Fruit fly (Drosophila melanogaster) whole organism, prepupa: Measurements from ENCODE around the gene CG10803.

Experiments
- Blimp-1 ChIP-seq: fragments of 200-800 bp; sonication (Bioruptor generic); optimal IDR thresholded peaks from 3 replicates; lab custom pipeline; 2017; ENCODE audit warnings: missing biosample characterization, missing genetic modification characterization, mild to moderate bottlenecking, moderate library complexity, missing genetic modification reagents
- CG11294 ChIP-seq: fragments of 200-800 bp; sonication (Bioruptor generic); IDR thresholded peaks from 2 replicates; pipeline ENCODE4 v1.3.6; 2022; ENCODE audit warnings: missing biosample characterization, missing genetic modification characterization
- CG15336 ChIP-seq: fragments of 200-800 bp; sonication (Bioruptor generic); IDR thresholded peaks from 2 replicates; pipeline ENCODE4 v1.3.6; 2022; ENCODE audit warnings: missing biosample characterization, missing genetic modification characterization
- CG32006 ChIP-seq: fragments of 200-800 bp; sonication (Bioruptor generic); optimal IDR thresholded peaks from 3 replicates; lab custom pipeline; 2017; ENCODE audit warnings: missing biosample characterization, mild to moderate bottlenecking, missing genetic modification characterization
- CG34406 ChIP-seq: fragments of 200-800 bp; sonication (Bioruptor generic); optimal IDR thresholded peaks from 3 replicates; lab custom pipeline; 2016; ENCODE audit warnings: missing biosample characterization, missing genetic modification characterization
- CG4318 ChIP-seq: fragments of 200-800 bp; sonication (Bioruptor generic); optimal IDR thresholded peaks from 3 replicates; lab custom pipeline; 2017; ENCODE audit warnings: missing biosample characterization, mild to moderate bottlenecking, missing genetic modification characterization
- CG6163 ChIP-seq: fragments of 200-800 bp; sonication (Bioruptor generic); IDR thresholded peaks from 3 replicates; pipeline ENCODE4 v1.3.6; 2022; ENCODE audit warnings: missing biosample characterization, missing genetic modification characterization
- CG6276 ChIP-seq: fragments of 200-800 bp; sonication (Bioruptor generic); optimal IDR thresholded peaks from 2 replicates; lab custom pipeline; 2017; ENCODE audit warnings: missing biosample characterization, mild to moderate bottlenecking, missing genetic modification characterization
- CG6792 ChIP-seq: fragments of 200-800 bp; sonication (Bioruptor generic); optimal IDR thresholded peaks from 3 replicates; lab custom pipeline; 2016; ENCODE audit warnings: missing biosample characterization, missing genetic modification characterization
- CG6808 ChIP-seq: fragments of 200-800 bp; sonication (Bioruptor generic); optimal IDR thresholded peaks from 3 replicates; lab custom pipeline; 2017; ENCODE audit warnings: missing biosample characterization, missing genetic modification characterization, mild to moderate bottlenecking, moderate library complexity, missing genetic modification reagents
- CG6854 ChIP-seq: fragments of 200-800 bp; sonication (Bioruptor generic); optimal IDR thresholded peaks from 2 replicates; lab custom pipeline; 2017; ENCODE audit warnings: missing biosample characterization, mild to moderate bottlenecking, missing genetic modification characterization
- CG7368 ChIP-seq: fragments of 200-800 bp; sonication (Bioruptor generic); optimal IDR thresholded peaks from 3 replicates; lab custom pipeline; 2016; ENCODE audit warnings: missing biosample characterization, missing genetic modification characterization
- CG8119 ChIP-seq: fragments of 200-800 bp; sonication (Bioruptor generic); IDR thresholded peaks from 3 replicates; pipeline ENCODE4 v1.3.6; 2022; ENCODE audit warnings: missing biosample characterization, missing genetic modification characterization
- CG9139 ChIP-seq: fragments of 200-800 bp; sonication (Bioruptor generic); optimal IDR thresholded peaks from 3 replicates; lab custom pipeline; 2017; ENCODE audit warnings: missing biosample characterization, mild to moderate bottlenecking, missing genetic modification characterization
- Eip75B ChIP-seq: fragments of 200-800 bp; sonication (Bioruptor generic); optimal IDR thresholded peaks from 3 replicates; lab custom pipeline; 2016; ENCODE audit warnings: missing biosample characterization, missing genetic modification characterization
- Eip78C ChIP-seq: fragments of 200-800 bp; sonication (Bioruptor generic); peaks from one replicate; lab custom pipeline; 2016; ENCODE audit warnings: missing biosample characterization, missing genetic modification characterization
- Ets21C ChIP-seq: fragments of 200-800 bp; sonication (Bioruptor generic); optimal IDR thresholded peaks from 3 replicates; lab custom pipeline; 2016; ENCODE audit warnings: missing biosample characterization, missing genetic modification characterization
- Ets96B ChIP-seq: fragments of 200-800 bp; optimal IDR thresholded peaks from 2 replicates; lab custom pipeline; 2019; ENCODE audit warnings: missing biosample characterization, mild to moderate bottlenecking, missing genetic modification characterization, moderate library complexity
- Gug ChIP-seq: fragments of 200-800 bp; sonication (Bioruptor generic); IDR thresholded peaks from 2 replicates; pipeline ENCODE4 v1.3.6; 2022; ENCODE audit warnings: missing biosample characterization, missing genetic modification characterization
- Hr39 ChIP-seq: fragments of 200-800 bp; sonication (Bioruptor generic); optimal IDR thresholded peaks from 2 replicates; lab custom pipeline; 2016; ENCODE audit warnings: missing biosample characterization, missing genetic modification characterization
- Hr4 ChIP-seq: fragments of 200-800 bp; sonication (Bioruptor generic); optimal IDR thresholded peaks from 3 replicates; lab custom pipeline; 2016; ENCODE audit warnings: missing biosample characterization, missing genetic modification characterization
- Lpt ChIP-seq: fragments of 200-800 bp; sonication (Bioruptor generic); optimal IDR thresholded peaks from 3 replicates; lab custom pipeline; 2016; ENCODE audit warnings: missing biosample characterization, missing genetic modification characterization
- Met ChIP-seq: fragments of 200-800 bp; sonication (Bioruptor generic); optimal IDR thresholded peaks from 3 replicates; lab custom pipeline; 2016; ENCODE audit warnings: missing biosample characterization, missing genetic modification characterization
- Smox ChIP-seq: fragments of 200-800 bp; sonication (Bioruptor generic); optimal IDR thresholded peaks from 3 replicates; lab custom pipeline; 2016; ENCODE audit warnings: missing biosample characterization, missing genetic modification characterization
- Sox102F ChIP-seq: fragments of 200-800 bp; sonication (Bioruptor generic); optimal IDR thresholded peaks from 2 replicates; lab custom pipeline; 2016; ENCODE audit warnings: missing biosample characterization, mild to moderate bottlenecking, missing genetic modification characterization
- Sox14 ChIP-seq: fragments of 200-800 bp; sonication (Bioruptor generic); optimal IDR thresholded peaks from 3 replicates; lab custom pipeline; 2016; ENCODE audit warnings: missing biosample characterization, missing genetic modification characterization
- achi ChIP-seq: fragments of 200-800 bp; sonication (Bioruptor generic); optimal IDR thresholded peaks from 3 replicates; lab custom pipeline; 2016; ENCODE audit warnings: missing biosample characterization, missing genetic modification characterization
- cyc ChIP-seq: fragments of 200-800 bp; sonication (Bioruptor generic); optimal IDR thresholded peaks from 3 replicates; lab custom pipeline; 2016; ENCODE audit warnings: missing biosample characterization, missing genetic modification characterization
- dsx ChIP-seq: fragments of 200-800 bp; optimal IDR thresholded peaks from 3 replicates; lab custom pipeline; 2019; ENCODE audit warnings: missing biosample characterization, mild to moderate bottlenecking, missing genetic modification characterization, moderate library complexity; ENCODE audit not compliant: poor library complexity, severe bottlenecking
- eg ChIP-seq: fragments of 200-800 bp; sonication (Bioruptor generic); IDR thresholded peaks from 3 replicates; pipeline ENCODE4 v1.3.6; 2022; ENCODE audit warnings: missing biosample characterization, missing genetic modification characterization
- esn ChIP-seq: fragments of 200-800 bp; sonication (Bioruptor generic); optimal IDR thresholded peaks from 2 replicates; lab custom pipeline; 2016; ENCODE audit warnings: missing biosample characterization, mild to moderate bottlenecking, missing genetic modification characterization, moderate library complexity
- fd59A ChIP-seq: fragments of 200-800 bp; sonication (Bioruptor generic); optimal IDR thresholded peaks from 2 replicates; lab custom pipeline; 2017; ENCODE audit warnings: missing biosample characterization, mild to moderate bottlenecking, missing genetic modification characterization, missing genetic modification reagents
- fkh ChIP-seq: fragments of 200-800 bp; sonication (Bioruptor generic); optimal IDR thresholded peaks from 3 replicates; lab custom pipeline; 2017; ENCODE audit warnings: missing biosample characterization, mild to moderate bottlenecking, missing genetic modification characterization, moderate library complexity
- lz ChIP-seq: fragments of 200-800 bp; sonication (Bioruptor generic); optimal IDR thresholded peaks from 3 replicates; lab custom pipeline; 2016; ENCODE audit warnings: missing biosample characterization, missing genetic modification characterization
- pdm3 ChIP-seq: fragments of 200-800 bp; sonication (Bioruptor generic); optimal IDR thresholded peaks from 3 replicates; lab custom pipeline; 2016; ENCODE audit warnings: missing biosample characterization, missing genetic modification characterization
- salr ChIP-seq, 2 experiments: fragments of 200-800 bp; sonication (Bioruptor generic); optimal IDR thresholded peaks; 3 replicates each; lab custom pipeline; 2016 to 2018; ENCODE audit warnings: missing biosample characterization in 2 of 2, missing genetic modification characterization in 2 of 2, mild to moderate bottlenecking in 1 of 2
- spab ChIP-seq: fragments of 200-800 bp; sonication (Bioruptor generic); optimal IDR thresholded peaks from 2 replicates; lab custom pipeline; 2017; ENCODE audit warnings: missing biosample characterization, mild to moderate bottlenecking, missing genetic modification characterization, missing genetic modification reagents
- ss ChIP-seq, 2 experiments: fragments of 200-800 bp; sonication (Bioruptor generic); optimal IDR thresholded peaks; 2 replicates in 1 of 2; 3 replicates in 1 of 2; lab custom pipeline; 2017 to 2018; ENCODE audit warnings: mild to moderate bottlenecking in 2 of 2, missing biosample characterization in 2 of 2, missing genetic modification characterization in 2 of 2, moderate library complexity in 1 of 2
- svp ChIP-seq: fragments of 200-800 bp; sonication (Bioruptor generic); peaks from one replicate; lab custom pipeline; 2016; ENCODE audit warnings: missing biosample characterization, missing genetic modification characterization
- topi ChIP-seq: fragments of 200-800 bp; sonication (Bioruptor generic); optimal IDR thresholded peaks from 3 replicates; lab custom pipeline; 2016; ENCODE audit warnings: missing biosample characterization, missing genetic modification characterization

Gene CG10803

dm6 chrX:3454715-3455114 is 30.7 kb upstream of the CG10803 start (continued):
- no peak for TF ChIP-seq fd59A (GFP tag; lab: Kevin White, UChicago)
- no peak for TF ChIP-seq CG9139
- TF ChIP-seq Ets96B (tag; lab: Kevin White, UChicago) = no peak
- peak; percentile 86 for TF ChIP-seq CG8119
- TF ChIP-seq dsx (GFP tag; lab: Kevin White, UChicago) = no peak
- no peak for TF ChIP-seq Hr39 (GFP tag; lab: Kevin White, UChicago)
- TF ChIP-seq cyc (GFP tag; lab: Kevin White, UChicago) = no peak
- TF ChIP-seq Sox14 (GFP tag; lab: Kevin White, UChicago) = peak; percentile 22
- no peak for TF ChIP-seq ss (GFP tag; optimal IDR thresholded peaks at IDR 0.05; lab: Kevin White, UChicago)
- TF ChIP-seq lz = no peak
- TF ChIP-seq Eip75B = no peak
- peak; percentile 43 for TF ChIP-seq achi (GFP tag; lab: Kevin White, UChicago)
- no peak for TF ChIP-seq spab (GFP tag; lab: Kevin White, UChicago)

DNA sequence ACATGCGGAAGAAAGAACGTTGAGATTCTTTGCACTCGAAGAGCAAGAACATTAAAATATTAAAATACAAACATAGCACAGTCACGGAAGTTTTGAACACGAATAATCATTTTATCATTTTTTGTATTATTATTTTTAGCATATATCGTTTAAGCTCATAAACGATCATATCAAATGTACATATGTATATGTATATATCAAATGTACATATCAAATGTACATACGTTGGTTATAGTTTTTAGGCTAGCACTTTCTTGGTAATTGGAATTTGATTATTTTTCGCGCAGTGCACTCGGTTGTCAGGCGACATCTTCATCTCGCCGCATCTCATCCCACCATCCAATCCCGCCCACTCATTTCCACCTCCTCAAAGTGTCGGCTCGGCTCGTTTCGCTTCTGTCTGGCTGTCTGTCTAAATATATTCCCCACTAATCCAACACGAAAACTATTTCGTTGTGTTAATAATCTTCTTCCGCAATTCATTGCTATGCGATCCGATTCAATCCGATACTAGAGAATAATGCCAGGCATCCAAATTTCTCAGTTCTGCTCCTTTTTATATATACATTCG is 29.9 kb upstream of the CG10803 start:
- TF ChIP-seq topi = no peak
- no peak for TF ChIP-seq Smox
- no peak for TF ChIP-seq CG11294
- TF ChIP-seq CG15336 (GFP tag; lab: Robert Waterston, UW) = peak; percentile 25; the same call in 1 of the 2 replicates
- TF ChIP-seq CG6854 (GFP tag; lab: Kevin White, UChicago) = no peak
- peak; percentile 44 for TF ChIP-seq CG32006
- peak; percentile 14 for TF ChIP-seq CG4318 (GFP tag; lab: Kevin White, UChicago)
- no peak for TF ChIP-seq lz
- no peak for TF ChIP-seq CG7368 (GFP tag; lab: Kevin White, UChicago)
- TF ChIP-seq eg (GFP tag; lab: Robert Waterston, UW) = peak; percentile 44; the same call in 1 of the 3 replicates
- no peak for TF ChIP-seq CG9139
- TF ChIP-seq, all 60 proteins: peak for 4

- no peak for TF ChIP-seq CG34406 (GFP tag; lab: Kevin White, UChicago)
- TF ChIP-seq pdm3 = no peak
- TF ChIP-seq esn = no peak
- peak; percentile 53; the same call in 1 of the 3 replicates for TF ChIP-seq eg (GFP tag; lab: Robert Waterston, UW)
- peak; percentile 35 for TF ChIP-seq CG32006
- no peak for TF ChIP-seq CG6808 (GFP tag; lab: Kevin White, UChicago)
- no peak for TF ChIP-seq Eip75B
- no peak for TF ChIP-seq Ets96B (tag; lab: Kevin White, UChicago)
- no peak for TF ChIP-seq Hr4 (GFP tag; lab: Kevin White, UChicago)
- TF ChIP-seq dsx (GFP tag; lab: Kevin White, UChicago) = no peak
- no peak for TF ChIP-seq CG6792 (GFP tag; lab: Kevin White, UChicago)
- peak; percentile 23; the same call in 1 of the 2 replicates for TF ChIP-seq CG11294
- TF ChIP-seq CG6854 (GFP tag; lab: Kevin White, UChicago) = no peak
- TF ChIP-seq Met (GFP tag; lab: Kevin White, UChicago) = no peak
- TF ChIP-seq Gug (GFP tag; lab: Robert Waterston, UW) = peak; percentile 36; the same call in 1 of the 2 replicates
- peak; percentile 41; the same call in 1 of the 2 replicates for TF ChIP-seq CG15336 (GFP tag; lab: Robert Waterston, UW)
- TF ChIP-seq CG8119 = 0 out of 3 replicates have a peak, but pooled peaks have one; percentile 19
- no peak for TF ChIP-seq spab (GFP tag; lab: Kevin White, UChicago)
- TF ChIP-seq achi (GFP tag; lab: Kevin White, UChicago) = no peak
- TF ChIP-seq CG6276 (GFP tag; lab: Kevin White, UChicago) = no peak
- 0 out of 3 replicates have a peak, but pooled peaks have one; percentile 11 for TF ChIP-seq CG6163
- TF ChIP-seq topi = no peak
Measured at dm6 chrX:3457518-3457917, 27.9 kb upstream of the CG10803 start.

DNA sequence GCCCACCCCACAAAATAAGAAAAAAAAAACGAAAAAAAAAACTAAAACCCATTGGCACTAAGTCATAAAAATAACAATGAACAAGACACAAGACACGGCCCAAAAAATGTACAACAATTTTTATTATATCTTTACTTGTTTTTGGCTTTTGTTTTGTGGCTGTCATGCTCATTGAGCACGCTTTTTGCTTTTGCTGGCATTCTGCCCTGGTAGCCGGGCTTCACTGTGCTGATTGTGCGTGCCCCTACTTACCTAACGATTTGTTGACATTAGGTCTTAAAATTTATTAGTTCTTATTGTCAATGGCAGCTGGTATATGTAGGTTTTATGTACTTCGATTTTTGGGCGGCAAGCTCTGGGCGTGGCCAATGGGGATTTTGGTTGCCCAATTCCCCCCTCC is 27.0 kb upstream of the CG10803 start:
- TF ChIP-seq Ets21C (no peak), svp (GFP tag; lab: Kevin White, UChicago) (no peak), Eip78C (no peak), Blimp-1 (GFP tag; lab: Kevin White, UChicago) (no peak), topi (no peak), CG34406 (GFP tag; lab: Kevin White, UChicago) (no peak), spab (GFP tag; lab: Kevin White, UChicago) (no peak), CG6163 (no peak), ss (GFP tag; optimal IDR thresholded peaks at IDR 0.05; lab: Kevin White, UChicago) (no peak), CG7368 (GFP tag; lab: Kevin White, UChicago) (no peak), eg (GFP tag; lab: Robert Waterston, UW) (no peak), CG9139 (no peak), Sox102F (GFP tag; lab: Kevin White, UChicago) (no peak), achi (GFP tag; lab: Kevin White, UChicago) (no peak), salr (GFP tag; optimal IDR thresholded peaks at IDR 0.05; lab: Kevin White, UChicago) (no peak), fkh (GFP tag; lab: Kevin White, UChicago) (no peak), Lpt (no peak), CG11294 (no peak), lz (no peak)
- TF ChIP-seq, all 60 proteins: peak for 0
